Fruit fly (Drosophila melanogaster): ENCODE measurements around the gene PyK.

DNA sequence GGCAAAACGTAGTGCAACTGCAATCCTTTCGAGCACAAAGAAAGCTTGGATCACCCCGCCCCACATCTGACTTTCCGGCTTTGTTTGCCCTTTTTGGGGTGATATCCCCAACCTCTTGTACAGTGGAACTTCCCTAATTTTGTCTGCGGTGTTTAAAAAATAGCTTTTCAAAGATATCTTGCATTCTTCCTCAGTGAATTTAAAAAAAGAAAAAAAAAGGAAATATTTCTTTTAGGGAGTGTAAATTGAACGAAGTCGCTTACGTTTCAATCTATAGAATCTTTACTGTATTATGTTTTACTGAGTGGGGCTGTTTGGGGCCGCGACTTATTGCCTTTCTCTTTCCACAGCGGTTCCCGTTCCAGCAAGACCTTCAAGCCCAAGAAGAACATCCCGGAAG, 54.3 kb downstream of the PyK start:
- TF ChIP-seq CG16813 (GFP tag; IDR thresholded peaks at IDR 0.05; ENCODE audit: partially characterized antibody) (no peak), CG30403 (GFP tag; optimal IDR thresholded peaks at IDR 0.05) (peak; percentile 62), CG3281 (GFP tag; optimal IDR thresholded peaks at IDR 0.05) (peak; percentile 48)

All from whole organism, embryonic.